Worm (Caenorhabditis elegans): ENCODE measurements around the gene idpb-3.

idpb-3 gene

ce11 chrII:5061794-5062368 lies 39.7 kb downstream of the idpb-3 start, which contains the start of gene smc-5 (continued):
- TF ChIP-seq nhr-28 (tag; optimal IDR thresholded peaks at IDR 0.05) (peak; percentile 45), nhr-76 (tag; optimal IDR thresholded peaks at IDR 0.05) (no peak), lsy-2 (tag; optimal IDR thresholded peaks at IDR 0.05) (no peak), unc-62 (GFP tag; optimal IDR thresholded peaks at IDR 0.05 in 1 of 2) (peak in 1 of 2 experiments; percentile 45), unc-62 (tag; optimal IDR thresholded peaks at IDR 0.05) (no peak), hif-1 (tag; optimal IDR thresholded peaks at IDR 0.05) (peak in 1 of 2 experiments; percentile 72), daf-16 (GFP tag; optimal IDR thresholded peaks at IDR 0.05) (no peak), daf-16 (tag; optimal IDR thresholded peaks at IDR 0.05) (peak; percentile 42), ceh-32 (tag; optimal IDR thresholded peaks at IDR 0.05; ENCODE audit: poor library complexity) (no peak), jun-1 (tag; optimal IDR thresholded peaks at IDR 0.05) (no peak), ceh-62 (tag; optimal IDR thresholded peaks at IDR 0.05) (no peak), dpl-1 (GFP tag; optimal IDR thresholded peaks at IDR 0.05) (peak; percentile 84), unc-130 (GFP tag; optimal IDR thresholded peaks at IDR 0.05) (peak; percentile 82), T20F7.1 (GFP tag; optimal IDR thresholded peaks at IDR 0.05) (peak; percentile 14), nhr-77 (tag; optimal IDR thresholded peaks at IDR 0.05) (peak; percentile 83), mes-2 (tag; optimal IDR thresholded peaks at IDR 0.05; ENCODE audit: poor library complexity, severe bottlenecking) (peak; percentile 92)

- TF ChIP-seq Y5F2A.4 (GFP tag; optimal IDR thresholded peaks at IDR 0.05) (no peak), D1046.2 (GFP tag; IDR thresholded peaks at IDR 0.05) (no peak), nhr-42 (GFP tag; IDR thresholded peaks at IDR 0.05) (no peak), F44E2.7 (GFP tag; IDR thresholded peaks at IDR 0.05) (no peak), tag-97 (GFP tag; IDR thresholded peaks at IDR 0.05) (no peak), dmd-9 (GFP tag; IDR thresholded peaks at IDR 0.05) (no peak), jun-1 (tag; optimal IDR thresholded peaks at IDR 0.05) (no peak), mxl-2 (GFP tag; conservative IDR thresholded peaks at IDR 0.05) (no peak), dve-1 (tag; optimal IDR thresholded peaks at IDR 0.05; ENCODE audit: insufficient read depth) (no peak)
Observed at ce11 chrII:5060719-5061118, 40.9 kb downstream of the idpb-3 start, which contains the start of gene pho-12. pho-12 (minus strand) TSS chrII:5060819.

ce11 chrII:5058036-5058435 lies 43.6 kb downstream of the idpb-3 start, which contains the start of gene C27A2.12:
C27A2.12 (minus strand) TSS chrII:5058136.
- TF ChIP-seq pqm-1 (tag; optimal IDR thresholded peaks at IDR 0.05) = no peak
- TF ChIP-seq F44E2.7 (GFP tag; IDR thresholded peaks at IDR 0.05) = no peak
- no peak for TF ChIP-seq dmd-8 (GFP tag; IDR thresholded peaks at IDR 0.05)
- TF ChIP-seq set-16 (GFP tag; IDR thresholded peaks at IDR 0.05) = no peak
- no peak for TF ChIP-seq unc-130 (GFP tag; optimal IDR thresholded peaks at IDR 0.05)
- TF ChIP-seq aha-1 (tag) = no peak
- TF ChIP-seq daf-16 (GFP tag; optimal IDR thresholded peaks at IDR 0.05) = no peak
- no peak for TF ChIP-seq daf-16 (tag; optimal IDR thresholded peaks at IDR 0.05)
- no peak for TF ChIP-seq ZK546.5 (tag; optimal IDR thresholded peaks at IDR 0.05)
- TF ChIP-seq snpc-4 (tag; optimal IDR thresholded peaks at IDR 0.05) = no peak
- no peak for TF ChIP-seq lin-38 (GFP tag; IDR thresholded peaks at IDR 0.05)
- no peak for TF ChIP-seq R02D3.7 (tag; optimal IDR thresholded peaks at IDR 0.05)

ce11 chrII:5057315-5057714 lies 44.3 kb downstream of the idpb-3 start:
- TF ChIP-seq Y75B8A.6 (GFP tag; IDR thresholded peaks at IDR 0.05) (0 out of 2 replicates have a peak, but pooled peaks have one; percentile 11), php-3 (GFP tag; IDR thresholded peaks at IDR 0.05) (no peak), sdz-12 (GFP tag; optimal IDR thresholded peaks at IDR 0.05) (peak; percentile 55), tag-97 (GFP tag; IDR thresholded peaks at IDR 0.05) (no peak), mxl-3 (GFP tag; optimal IDR thresholded peaks at IDR 0.05) (peak; percentile 43), T26A8.4 (GFP tag; IDR thresholded peaks at IDR 0.05) (no peak; the same call in none of the 2 replicates), fkh-10 (GFP tag; optimal IDR thresholded peaks at IDR 0.05) (no peak), T20F7.1 (GFP tag; optimal IDR thresholded peaks at IDR 0.05) (peak; percentile 48), spr-1 (tag; optimal IDR thresholded peaks at IDR 0.05) (peak; percentile 50), aha-1 (tag) (peak; percentile 27), dpl-1 (GFP tag; optimal IDR thresholded peaks at IDR 0.05) (peak; percentile 54), ceh-62 (tag; optimal IDR thresholded peaks at IDR 0.05) (no peak), F37D6.2 (tag; optimal IDR thresholded peaks at IDR 0.05) (peak; percentile 13), nhr-11 (tag; optimal IDR thresholded peaks at IDR 0.05) (no peak), unc-130 (GFP tag; optimal IDR thresholded peaks at IDR 0.05) (peak; percentile 45), nhr-237 (tag; optimal IDR thresholded peaks at IDR 0.05) (no peak), daf-19 (GFP tag; conservative IDR thresholded peaks at IDR 0.05) (peak; percentile 83), spr-3 (GFP tag; optimal IDR thresholded peaks at IDR 0.05) (peak; percentile 40), attf-4 (tag; optimal IDR thresholded peaks at IDR 0.05) (no peak), nhr-10 (tag; optimal IDR thresholded peaks at IDR 0.05) (no peak), ama-1 (optimal IDR thresholded peaks at IDR 0.05) (no peak)

Measured in whole organism, L4 larva.